Worm (Caenorhabditis elegans) whole organism, mixed stage, embryonic: ENCODE measurements around the gene math-39.

ENCODE experiments used
- bed-3 ChIP-seq: fragments of 200-800 bp; sonication (Bioruptor generic); optimal IDR thresholded peaks from 3 replicates; lab custom pipeline; 2018; ENCODE audit warnings: mild to moderate bottlenecking, missing genetic modification characterization, moderate library complexity, missing compliant biosample characterization
- blmp-1 ChIP-seq: fragments of 150-350 bp; optimal IDR thresholded peaks from 2 replicates; lab custom pipeline; 2014; ENCODE audit warnings: missing biosample characterization, missing genetic modification characterization
- ceh-39 ChIP-seq: fragments of 150-350 bp; optimal IDR thresholded peaks from 2 replicates; lab custom pipeline; 2014; ENCODE audit warnings: missing biosample characterization, missing genetic modification characterization
- ceh-43 ChIP-seq: fragments of 200-800 bp; sonication (Bioruptor generic); optimal IDR thresholded peaks from 2 replicates; lab custom pipeline; 2018; ENCODE audit warnings: mild to moderate bottlenecking, missing genetic modification characterization, moderate library complexity, missing compliant biosample characterization
- ceh-83 ChIP-seq: fragments of 200-800 bp; sonication (Bioruptor generic); optimal IDR thresholded peaks from 2 replicates; lab custom pipeline; 2018; ENCODE audit warnings: mild to moderate bottlenecking, missing genetic modification characterization, missing compliant biosample characterization
- ces-1 ChIP-seq: fragments of 150-350 bp; optimal IDR thresholded peaks from 2 replicates; lab custom pipeline; 2014; ENCODE audit warnings: missing biosample characterization, missing genetic modification reagents, missing genetic modification characterization
- elt-1 ChIP-seq: sonication (generic microtip); optimal IDR thresholded peaks from 2 replicates; lab custom pipeline; 2017; ENCODE audit warnings: missing genetic modification characterization, mild to moderate bottlenecking, missing compliant biosample characterization, antibody characterized with exemption, moderate library complexity, borderline replicate concordance; ENCODE audit not compliant: insufficient read depth
- elt-3 ChIP-seq: fragments of 150-350 bp; optimal IDR thresholded peaks from 2 replicates; lab custom pipeline; 2014; ENCODE audit warnings: missing biosample characterization, missing genetic modification characterization
- ham-2 ChIP-seq: fragments of 200-800 bp; sonication (Bioruptor generic); optimal IDR thresholded peaks from 2 replicates; lab custom pipeline; 2018; ENCODE audit warnings: mild to moderate bottlenecking, missing genetic modification characterization, missing compliant biosample characterization
- hlh-1 ChIP-seq: fragments of 150-350 bp; optimal IDR thresholded peaks from 2 replicates; lab custom pipeline; 2014; ENCODE audit warnings: missing biosample characterization, missing genetic modification reagents, missing genetic modification characterization
- lin-13 ChIP-seq: fragments of 150-350 bp; optimal IDR thresholded peaks from 2 replicates; lab custom pipeline; 2014; ENCODE audit warnings: missing biosample characterization, missing genetic modification characterization
- lin-32 ChIP-seq: fragments of 200-800 bp; sonication (Bioruptor generic); optimal IDR thresholded peaks from 2 replicates; lab custom pipeline; 2018; ENCODE audit warnings: mild to moderate bottlenecking, missing genetic modification characterization, missing compliant biosample characterization
- lsy-2 ChIP-seq: fragments of 150-350 bp; optimal IDR thresholded peaks from 2 replicates; lab custom pipeline; 2014; ENCODE audit warnings: missing biosample characterization, missing genetic modification characterization
- mab-5 ChIP-seq: fragments of 150-350 bp; optimal IDR thresholded peaks from 2 replicates; lab custom pipeline; 2014; ENCODE audit warnings: missing biosample characterization, missing genetic modification characterization
- mep-1 ChIP-seq: fragments of 150-350 bp; optimal IDR thresholded peaks from 2 replicates; lab custom pipeline; 2017; ENCODE audit warnings: missing biosample characterization, missing genetic modification reagents, missing genetic modification characterization, inconsistent platforms
- mls-2 ChIP-seq: sonication (generic microtip); optimal IDR thresholded peaks from 2 replicates; lab custom pipeline; 2016; ENCODE audit warnings: mild to moderate bottlenecking, missing genetic modification characterization, moderate library complexity, missing compliant biosample characterization
- nhr-12 ChIP-seq: fragments of 150-350 bp; optimal IDR thresholded peaks from 2 replicates; lab custom pipeline; 2014; ENCODE audit warnings: missing biosample characterization, missing genetic modification characterization
- nhr-2 ChIP-seq: fragments of 150-350 bp; optimal IDR thresholded peaks from 2 replicates; lab custom pipeline; 2014; ENCODE audit warnings: missing biosample characterization, missing genetic modification characterization
- nhr-237 ChIP-seq: fragments of 150-350 bp; optimal IDR thresholded peaks from 2 replicates; lab custom pipeline; 2014; ENCODE audit warnings: missing biosample characterization, missing genetic modification characterization
- nhr-28 ChIP-seq: fragments of 150-350 bp; optimal IDR thresholded peaks from 2 replicates; lab custom pipeline; 2014; ENCODE audit warnings: missing biosample characterization, missing genetic modification characterization
- nhr-76 ChIP-seq: sonication (generic microtip); optimal IDR thresholded peaks from 2 replicates; lab custom pipeline; 2017; ENCODE audit warnings: missing biosample characterization, missing genetic modification characterization
- pha-4 ChIP-seq: fragments of 150-350 bp; optimal IDR thresholded peaks from 2 replicates; lab custom pipeline; 2018; ENCODE audit warnings: missing biosample characterization, missing genetic modification reagents, missing genetic modification characterization
- sem-2 ChIP-seq: fragments of 200-800 bp; sonication (Bioruptor generic); optimal IDR thresholded peaks from 2 replicates; lab custom pipeline; 2018; ENCODE audit warnings: mild to moderate bottlenecking, missing genetic modification characterization, missing compliant biosample characterization
- snpc-4 ChIP-seq: fragments of 150-350 bp; optimal IDR thresholded peaks from 2 replicates; lab custom pipeline; 2014; ENCODE audit warnings: missing biosample characterization, missing genetic modification characterization
- sptf-1 ChIP-seq: sonication (generic microtip); optimal IDR thresholded peaks from 2 replicates; lab custom pipeline; 2017; ENCODE audit warnings: mild to moderate bottlenecking, missing genetic modification characterization, moderate library complexity, missing compliant biosample characterization
- tbx-8 ChIP-seq: fragments of 200-800 bp; sonication (Bioruptor generic); optimal IDR thresholded peaks from 2 replicates; lab custom pipeline; 2018; ENCODE audit warnings: mild to moderate bottlenecking, missing genetic modification characterization, moderate library complexity, missing compliant biosample characterization
- unc-120 ChIP-seq: sonication (generic microtip); optimal IDR thresholded peaks from 2 replicates; lab custom pipeline; 2017; ENCODE audit warnings: missing genetic modification characterization, missing compliant biosample characterization; ENCODE audit not compliant: poor library complexity, severe bottlenecking
- unc-39 ChIP-seq: fragments of 150-350 bp; optimal IDR thresholded peaks from 2 replicates; lab custom pipeline; 2014; ENCODE audit warnings: missing biosample characterization, missing genetic modification characterization
- unc-62 ChIP-seq: fragments of 150-350 bp; optimal IDR thresholded peaks from 2 replicates; lab custom pipeline; 2014; ENCODE audit warnings: missing biosample characterization, missing genetic modification reagents, missing genetic modification characterization
- zip-8 ChIP-seq: fragments of 150-350 bp; optimal IDR thresholded peaks from 2 replicates; lab custom pipeline; 2014; ENCODE audit warnings: missing biosample characterization, missing genetic modification characterization

Gene math-39

DNA sequence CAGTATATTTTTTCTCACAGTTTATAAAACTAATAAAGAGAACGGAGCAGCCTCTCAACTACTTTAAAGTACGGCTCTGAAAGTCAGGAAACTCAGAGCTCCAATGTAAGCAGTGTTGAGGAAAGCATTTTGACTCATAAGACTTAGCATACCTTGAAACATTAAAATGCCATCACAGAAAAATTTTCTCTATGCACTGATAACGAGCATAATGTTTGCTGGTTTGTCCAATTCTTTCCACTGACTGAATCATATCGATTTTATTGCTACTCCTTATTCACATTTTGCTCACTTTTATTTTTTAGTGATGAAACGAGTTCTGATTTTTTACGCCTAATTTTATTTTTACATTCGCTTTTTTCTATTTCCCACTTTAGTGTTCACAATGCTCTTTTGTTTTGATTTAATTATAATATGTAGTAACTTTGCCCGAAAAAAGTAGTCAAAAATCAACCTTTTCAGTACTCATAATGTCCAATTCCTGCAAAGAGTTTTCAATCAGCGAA is at the start of gene math-39:
TSS of gene math-39 (plus strand) at position 456 of the 506 bp plus-strand sequence.
- TF ChIP-seq mep-1 (tag; lab: Kevin White, UChicago) (no peak), ceh-39 (tag; lab: Kevin White, UChicago) (no peak), elt-3 (no peak), pha-4 (tag; lab: Kevin White, UChicago) (no peak)

DNA sequence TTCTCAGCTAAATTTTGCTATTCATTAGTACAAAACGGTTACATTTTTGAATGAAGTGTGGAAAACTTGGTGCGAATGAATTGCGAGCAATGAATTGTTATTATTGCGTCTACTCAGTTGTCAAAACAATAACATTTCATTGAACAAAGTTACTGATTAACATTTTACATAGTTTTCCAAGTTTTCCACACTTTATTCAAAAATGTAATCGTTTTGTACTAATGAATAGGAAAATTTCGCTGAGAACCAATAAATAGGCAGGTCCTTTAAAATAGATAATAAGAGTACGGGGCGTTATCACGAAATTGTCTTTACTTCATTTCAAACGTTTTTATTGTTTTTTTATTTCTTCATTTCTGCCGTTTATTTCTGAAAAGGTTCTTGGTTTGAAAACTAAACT is 49.7 kb upstream of the math-39 start, which contains the start of gene math-4:
TSS of gene math-4 (minus strand) at position 101 of the 400 bp plus-strand sequence.
- no peak for TF ChIP-seq hlh-1
- no peak for TF ChIP-seq ceh-83
- no peak for TF ChIP-seq nhr-2
- no peak for TF ChIP-seq lin-32 (GFP tag; lab: Kevin White, UChicago)
- no peak for TF ChIP-seq mls-2 (tag; lab: Kevin White, UChicago)
- TF ChIP-seq unc-62 (GFP tag; lab: Kevin White, UChicago) = no peak
- TF ChIP-seq blmp-1 = no peak
- TF ChIP-seq bed-3 (GFP tag; lab: Kevin White, UChicago) = no peak
- no peak for TF ChIP-seq nhr-76 (tag; lab: Kevin White, UChicago)
- no peak for TF ChIP-seq nhr-12 (tag; lab: Kevin White, UChicago)
- TF ChIP-seq nhr-28 (tag; lab: Kevin White, UChicago) = no peak
- TF ChIP-seq tbx-8 (GFP tag; lab: Kevin White, UChicago) = no peak
- no peak for TF ChIP-seq mep-1 (tag; lab: Kevin White, UChicago)
- no peak for TF ChIP-seq sptf-1
- TF ChIP-seq, all 35 proteins: peak for 0

DNA sequence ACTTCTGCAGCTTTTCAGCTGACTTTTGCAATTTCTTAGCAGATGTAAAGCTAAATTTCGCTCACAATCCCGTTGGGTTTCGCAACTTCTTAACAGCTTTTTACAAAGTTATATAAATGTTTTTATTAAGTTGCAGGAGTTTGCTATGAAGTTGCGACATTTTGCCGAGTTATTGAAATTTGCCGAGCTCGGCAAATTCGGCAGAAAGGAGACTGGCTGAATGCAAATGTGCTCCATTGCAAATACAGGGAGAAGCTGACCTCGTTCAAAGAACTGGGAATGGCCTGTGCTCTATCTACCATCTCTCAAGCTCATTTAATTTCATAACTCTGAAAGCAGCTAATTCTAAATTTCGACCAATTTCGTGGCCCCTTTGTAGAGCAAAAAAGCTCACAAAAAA is 47.3 kb upstream of the math-39 start, which contains the start of gene C08F1.11:
TSS of gene C08F1.11 (minus strand) at position 101 of the 400 bp plus-strand sequence.
- TF ChIP-seq pha-4 (tag; lab: Kevin White, UChicago) = no peak
- no peak for TF ChIP-seq nhr-2
- no peak for TF ChIP-seq ceh-83
- no peak for TF ChIP-seq mls-2 (tag; lab: Kevin White, UChicago)
- no peak for TF ChIP-seq ceh-43 (GFP tag; lab: Kevin White, UChicago)
- TF ChIP-seq sem-2 (GFP tag; lab: Kevin White, UChicago) = no peak
- no peak for TF ChIP-seq lin-32 (GFP tag; lab: Kevin White, UChicago)
- TF ChIP-seq tbx-8 (GFP tag; lab: Kevin White, UChicago) = no peak
- TF ChIP-seq ces-1 = no peak
- no peak for TF ChIP-seq elt-1 (tag; lab: Kevin White, UChicago)
- TF ChIP-seq ceh-39 (tag; lab: Kevin White, UChicago) = no peak
- TF ChIP-seq unc-62 (GFP tag; lab: Kevin White, UChicago) = no peak
- TF ChIP-seq nhr-237 (tag; lab: Kevin White, UChicago) = no peak
- TF ChIP-seq blmp-1 = no peak
- no peak for TF ChIP-seq elt-3

DNA sequence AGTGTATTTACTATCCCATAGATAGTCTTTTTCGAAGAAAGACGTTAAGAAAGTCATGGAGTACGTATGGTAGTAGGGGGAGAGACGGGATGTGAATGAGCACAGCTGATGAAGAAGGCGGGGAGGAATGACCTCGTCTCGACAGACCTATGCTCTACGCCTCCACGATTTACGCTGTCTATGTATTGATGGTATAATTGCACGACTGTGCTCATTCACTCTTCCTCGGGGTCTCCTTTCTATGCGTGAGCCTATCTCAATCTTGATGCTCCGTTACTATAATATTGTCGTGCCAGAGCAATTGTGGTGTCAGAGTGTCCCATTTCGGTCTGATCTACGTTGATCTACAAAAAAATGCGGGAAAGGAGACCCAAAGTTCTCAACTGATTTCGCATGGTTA is 45.9 kb upstream of the math-39 start, which contains the start of gene C08F1.10:
TSS of gene C08F1.10 (minus strand) at position 101 of the 400 bp plus-strand sequence.
- TF ChIP-seq ceh-43 (GFP tag; lab: Kevin White, UChicago) (no peak), ceh-83 (no peak), ham-2 (GFP tag; lab: Kevin White, UChicago) (no peak), lin-13 (tag; lab: Kevin White, UChicago) (no peak), ces-1 (no peak), nhr-28 (tag; lab: Kevin White, UChicago) (no peak), snpc-4 (tag; lab: Kevin White, UChicago) (no peak), unc-39 (no peak), lsy-2 (tag; lab: Kevin White, UChicago) (no peak), lin-32 (GFP tag; lab: Kevin White, UChicago) (no peak), hlh-1 (no peak), nhr-2 (no peak), bed-3 (GFP tag; lab: Kevin White, UChicago) (no peak), mls-2 (tag; lab: Kevin White, UChicago) (no peak)
- TF ChIP-seq, all 35 proteins: peak for 0

DNA sequence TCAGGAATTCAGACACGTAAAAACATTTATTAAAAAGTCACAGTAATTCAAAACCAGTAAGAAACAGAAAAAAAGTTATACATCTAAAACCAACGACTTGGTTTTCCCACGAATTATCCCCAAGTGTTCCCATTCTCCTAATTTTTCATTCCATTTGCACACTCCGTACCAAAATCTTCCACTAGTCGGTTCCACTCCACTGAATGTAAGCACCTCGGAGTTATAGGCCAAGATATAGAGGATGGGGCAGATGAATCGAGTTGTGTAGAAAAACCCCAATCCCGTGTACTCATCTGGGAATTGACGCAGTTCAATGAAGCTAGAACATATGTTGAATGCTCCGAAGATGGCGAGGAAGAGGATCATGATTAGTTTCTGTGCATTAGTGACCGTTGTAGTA is 44.9 kb upstream of the math-39 start:
- TF ChIP-seq hlh-1 (no peak), zip-8 (no peak), nhr-76 (tag; lab: Kevin White, UChicago) (no peak), nhr-237 (tag; lab: Kevin White, UChicago) (no peak), pha-4 (tag; lab: Kevin White, UChicago) (no peak), ces-1 (no peak), tbx-8 (GFP tag; lab: Kevin White, UChicago) (no peak), elt-1 (tag; lab: Kevin White, UChicago) (no peak), unc-120 (tag; lab: Kevin White, UChicago) (no peak), ceh-83 (no peak), mls-2 (tag; lab: Kevin White, UChicago) (no peak), snpc-4 (tag; lab: Kevin White, UChicago) (no peak), mab-5 (no peak), bed-3 (GFP tag; lab: Kevin White, UChicago) (no peak), nhr-2 (no peak), lin-32 (GFP tag; lab: Kevin White, UChicago) (no peak), elt-3 (no peak), ceh-43 (GFP tag; lab: Kevin White, UChicago) (no peak)
